Comparison of ENCODE assay signal across 3 fruit fly cellular contexts in the genomic region with DNA sequence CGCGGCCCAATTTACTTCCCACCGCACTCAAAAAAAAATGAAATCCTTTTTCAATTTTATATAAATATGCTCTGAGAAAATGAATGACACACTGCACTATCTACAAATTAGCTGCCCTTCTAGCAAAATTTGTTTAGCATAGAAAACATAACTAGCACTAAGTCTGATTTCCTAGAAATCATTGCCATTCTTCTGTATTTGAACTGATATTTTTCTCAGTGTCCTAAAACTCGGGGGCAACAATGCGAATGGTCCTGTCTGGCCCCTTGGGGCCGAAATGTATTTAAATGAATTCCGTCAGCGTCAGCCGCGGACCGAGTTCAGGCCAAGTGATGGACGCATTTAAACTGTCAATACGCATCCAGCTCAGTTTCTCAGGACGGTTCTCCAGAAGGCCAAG.
TF ChIP-seq lines count a peak whose summit lies in the region.

No protein-coding gene starts in this region.

- TF ChIP-seq CTCF in whole organism, embryonic (GFP tag; optimal IDR thresholded peaks at IDR 0.05; lab: Kevin White, UChicago): no peak

TF ChIP-seq in whole organism, embryonic, 481 proteins besides CTCF, POLR2A, EP300 and RAD21:
- no peak for TF ChIP-seq CG17385 (GFP tag; optimal IDR thresholded peaks at IDR 0.05; lab: Kevin White, UChicago)
- no peak for TF ChIP-seq tin (GFP tag; optimal IDR thresholded peaks at IDR 0.05; lab: Kevin White, UChicago)
- no peak for TF ChIP-seq phol (tag; optimal IDR thresholded peaks at IDR 0.05; lab: Kevin White, UChicago)
- peak; percentile 51 for TF ChIP-seq sens (GFP tag; lab: Kevin White, UChicago)
TF ChIP-seq in whole organism, embryonic: peak in this region for 1.

TF ChIP-seq in whole organism, prepupa, 60 proteins besides CTCF, POLR2A, EP300 and RAD21:
- TF ChIP-seq CG9139 (GFP tag; optimal IDR thresholded peaks at IDR 0.05; lab: Kevin White, UChicago) (no peak), vri (GFP tag; optimal IDR thresholded peaks at IDR 0.05; lab: Kevin White, UChicago) (no peak), net (GFP tag; optimal IDR thresholded peaks at IDR 0.05; lab: Kevin White, UChicago) (no peak), svp (GFP tag; lab: Kevin White, UChicago) (peak; percentile 76), CG7368 (GFP tag; optimal IDR thresholded peaks at IDR 0.05; lab: Kevin White, UChicago) (no peak), Met (GFP tag; optimal IDR thresholded peaks at IDR 0.05; lab: Kevin White, UChicago) (peak; percentile 24), CG6808 (GFP tag; optimal IDR thresholded peaks at IDR 0.05; lab: Kevin White, UChicago) (no peak), Sox102F (GFP tag; optimal IDR thresholded peaks at IDR 0.05; lab: Kevin White, UChicago) (peak; percentile 5), Hr39 (GFP tag; optimal IDR thresholded peaks at IDR 0.05; lab: Kevin White, UChicago) (peak; percentile 2), CG8632 (GFP tag; optimal IDR thresholded peaks at IDR 0.05; lab: Kevin White, UChicago) (no peak), CG3919 (GFP tag; optimal IDR thresholded peaks at IDR 0.05; lab: Kevin White, UChicago) (no peak), CG11762 (GFP tag; optimal IDR thresholded peaks at IDR 0.05; lab: Kevin White, UChicago; ENCODE audit: insufficient read depth) (no peak), CG34406 (GFP tag; optimal IDR thresholded peaks at IDR 0.05; lab: Kevin White, UChicago) (no peak), fd85E (GFP tag; optimal IDR thresholded peaks at IDR 0.05; lab: Kevin White, UChicago) (no peak), Smox (GFP tag; optimal IDR thresholded peaks at IDR 0.05; lab: Kevin White, UChicago) (peak; percentile 20), CG6792 (GFP tag; optimal IDR thresholded peaks at IDR 0.05; lab: Kevin White, UChicago) (no peak), esn (GFP tag; optimal IDR thresholded peaks at IDR 0.05; lab: Kevin White, UChicago) (peak; percentile 18), lz (GFP tag; optimal IDR thresholded peaks at IDR 0.05; lab: Kevin White, UChicago) (peak; percentile 18), salr (GFP tag; optimal IDR thresholded peaks at IDR 0.05; lab: Kevin White, UChicago) (no peak), Eip78C (GFP tag; lab: Kevin White, UChicago) (peak; percentile 51)

TF ChIP-seq in whole organism, wandering third instar larva, 38 proteins besides CTCF, POLR2A, EP300 and RAD21:
- no peak for TF ChIP-seq CG32264 (GFP tag; optimal IDR thresholded peaks at IDR 0.05; lab: Kevin White, UChicago)
- peak; percentile 16 for TF ChIP-seq fru (GFP tag; optimal IDR thresholded peaks at IDR 0.05; lab: Kevin White, UChicago)
- no peak for TF ChIP-seq Abd-B (GFP tag; optimal IDR thresholded peaks at IDR 0.05; lab: Kevin White, UChicago)
- no peak for TF ChIP-seq lola (GFP tag; optimal IDR thresholded peaks at IDR 0.05; lab: Kevin White, UChicago)
- TF ChIP-seq h (GFP tag; optimal IDR thresholded peaks at IDR 0.05; lab: Kevin White, UChicago): no peak
- no peak for TF ChIP-seq sage (GFP tag; optimal IDR thresholded peaks at IDR 0.05; lab: Kevin White, UChicago)
- TF ChIP-seq psq (GFP tag; optimal IDR thresholded peaks at IDR 0.05; lab: Kevin White, UChicago): no peak
- TF ChIP-seq foxo (GFP tag; optimal IDR thresholded peaks at IDR 0.05; lab: Kevin White, UChicago): peak in 1 of 2 experiments; percentile 23
- no peak for TF ChIP-seq GATAd (GFP tag; optimal IDR thresholded peaks at IDR 0.05; lab: Kevin White, UChicago)
- peak; percentile 8 for TF ChIP-seq ey (GFP tag; optimal IDR thresholded peaks at IDR 0.05; lab: Kevin White, UChicago)
TF ChIP-seq in whole organism, wandering third instar larva: peak in this region for 3.

Comparison
In these comparisons a context has a peak if more than half of its experiments do, and no peak if none do; other contexts are left out.
1. Of the 7 proteins assayed by ChIP-seq in both whole organism, embryonic and whole organism, prepupa: peak only in whole organism, embryonic: none; only in whole organism, prepupa: Hr39 and Sox102F; in both: none; in neither: 5.